Fruit fly (Drosophila melanogaster): ENCODE measurements around the gene CaMKI.

DNA sequence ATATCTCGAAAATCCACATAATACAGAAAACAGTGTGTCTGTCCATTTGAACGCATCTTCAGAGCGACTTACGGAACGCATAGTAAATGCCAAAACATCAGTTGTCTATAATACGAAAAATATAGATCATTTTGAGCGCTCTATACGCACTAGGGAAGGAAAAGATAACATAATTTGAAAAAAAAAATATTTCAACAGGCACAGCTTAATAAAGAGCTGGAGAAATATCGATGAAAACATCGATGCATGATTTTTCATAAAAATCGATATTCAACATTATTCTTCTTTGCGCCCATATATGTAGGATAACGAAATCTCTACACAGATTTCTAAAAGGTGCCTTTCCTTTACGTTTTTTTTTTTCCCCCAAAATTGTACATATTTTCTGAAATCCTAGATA is 36.4 kb downstream of the CaMKI start:
- TF ChIP-seq spab (GFP tag; optimal IDR thresholded peaks at IDR 0.05), result no peak
- TF ChIP-seq pdm3 (GFP tag; optimal IDR thresholded peaks at IDR 0.05), result no peak
- TF ChIP-seq CG6792 (GFP tag; optimal IDR thresholded peaks at IDR 0.05), result no peak

Data from whole organism, prepupa.